Worm (Caenorhabditis elegans) whole organism, early embryonic: Measurements from ENCODE around the gene cpna-2.

Source experiments
- F13C5.2 ChIP-seq: sonication (generic microtip); optimal IDR thresholded peaks from 2 replicates; lab custom pipeline; 2017; ENCODE audit warnings: mild to moderate bottlenecking, missing genetic modification characterization, inconsistent platforms, missing compliant biosample characterization
- aly-1 ChIP-seq: sonication (generic microtip); optimal IDR thresholded peaks from 2 replicates; lab custom pipeline; 2016; ENCODE audit warnings: missing genetic modification characterization, missing compliant biosample characterization
- ama-1 ChIP-seq: fragments of 150-350 bp; optimal IDR thresholded peaks from 2 replicates; lab custom pipeline; 2014
- ceh-13 ChIP-seq: fragments of 200-800 bp; sonication (Bioruptor generic); optimal IDR thresholded peaks from 2 replicates; lab custom pipeline; 2018; ENCODE audit warnings: mild to moderate bottlenecking, missing genetic modification characterization, missing compliant biosample characterization
- ceh-36 ChIP-seq: sonication (generic microtip); optimal IDR thresholded peaks from 2 replicates; lab custom pipeline; 2016; ENCODE audit warnings: missing genetic modification characterization, inconsistent platforms, missing compliant biosample characterization
- hmg-4 ChIP-seq: fragments of 200-800 bp; sonication (Bioruptor generic); optimal IDR thresholded peaks from 2 replicates; lab custom pipeline; 2018; ENCODE audit warnings: mild to moderate bottlenecking, missing genetic modification characterization, missing compliant biosample characterization
- scrt-1 ChIP-seq: fragments of 200-800 bp; sonication (Bioruptor generic); IDR thresholded peaks from 2 replicates; pipeline ENCODE4 v1.3.6; 2022; ENCODE audit warnings: missing genetic modification characterization, missing compliant biosample characterization

DNA sequence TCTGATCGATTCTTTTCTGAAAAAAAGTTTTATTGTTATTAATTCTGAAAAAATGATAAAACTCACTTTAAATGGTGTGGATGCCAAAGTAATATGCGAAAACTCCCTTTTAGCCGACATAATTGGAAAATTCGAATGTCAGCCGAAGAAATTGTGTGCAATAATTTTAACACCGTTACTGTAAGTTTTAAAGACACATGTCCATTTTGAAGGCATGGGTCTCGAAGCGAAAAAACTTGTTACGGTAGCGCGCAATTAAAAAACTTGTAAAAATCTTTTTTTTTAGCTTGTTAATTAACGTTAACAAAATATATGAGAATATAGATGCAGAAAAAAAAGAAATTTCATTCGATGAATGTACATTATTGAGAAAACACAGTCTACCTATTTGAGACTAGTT, 34.3 kb upstream of the cpna-2 start, which contains the start of gene pid-1:
- TF ChIP-seq ama-1 (lab: Kevin White, UChicago): no peak
- no peak for TF ChIP-seq hmg-4 (GFP tag; lab: Kevin White, UChicago)
- no peak for TF ChIP-seq ceh-13 (GFP tag; lab: Kevin White, UChicago)
- TF ChIP-seq ceh-36 (tag; lab: Kevin White, UChicago): no peak
- no peak for TF ChIP-seq aly-1 (tag; lab: Kevin White, UChicago)
- no peak for TF ChIP-seq F13C5.2 (tag; lab: Kevin White, UChicago)
- no peak for TF ChIP-seq scrt-1 (GFP tag; lab: Robert Waterston, UW)
